Worm (Caenorhabditis elegans): Measurements from ENCODE around the gene Y54G2A.48.
"Not testable (repeated sequence)": the region's sequence is repeated elsewhere in the genome, so short reads cannot be mapped to it uniquely, and the experiment has no call there.

The Y54G2A.48 gene

ce11 chrIV:2798339-2798738 is 34.1 kb downstream of the Y54G2A.48 start, which contains the start of gene Y54G2A.52:
Gene Y54G2A.52, minus strand, starts transcription at chrIV:2798686.
- TF ChIP-seq lin-15B (tag; optimal IDR thresholded peaks at IDR 0.05) (no peak), fos-1 (tag; optimal IDR thresholded peaks at IDR 0.05) (no peak), pqm-1 (tag; optimal IDR thresholded peaks at IDR 0.05) (peak; percentile 74), R02D3.7 (tag; optimal IDR thresholded peaks at IDR 0.05) (no peak), elt-3 (tag; optimal IDR thresholded peaks at IDR 0.05) (no peak), ceh-9 (tag; optimal IDR thresholded peaks at IDR 0.05) (no peak), ztf-11 (tag; optimal IDR thresholded peaks at IDR 0.05) (no peak), skn-1 (tag; optimal IDR thresholded peaks at IDR 0.05) (peak; percentile 35), pha-4 (tag; optimal IDR thresholded peaks at IDR 0.05) (peak; percentile 84), jun-1 (tag; optimal IDR thresholded peaks at IDR 0.05) (no peak), egl-5 (tag; optimal IDR thresholded peaks at IDR 0.05) (no peak), elt-1 (tag; optimal IDR thresholded peaks at IDR 0.05) (no peak), elt-2 (tag; optimal IDR thresholded peaks at IDR 0.05) (peak; percentile 82), nhr-76 (tag; optimal IDR thresholded peaks at IDR 0.05) (no peak)

DNA sequence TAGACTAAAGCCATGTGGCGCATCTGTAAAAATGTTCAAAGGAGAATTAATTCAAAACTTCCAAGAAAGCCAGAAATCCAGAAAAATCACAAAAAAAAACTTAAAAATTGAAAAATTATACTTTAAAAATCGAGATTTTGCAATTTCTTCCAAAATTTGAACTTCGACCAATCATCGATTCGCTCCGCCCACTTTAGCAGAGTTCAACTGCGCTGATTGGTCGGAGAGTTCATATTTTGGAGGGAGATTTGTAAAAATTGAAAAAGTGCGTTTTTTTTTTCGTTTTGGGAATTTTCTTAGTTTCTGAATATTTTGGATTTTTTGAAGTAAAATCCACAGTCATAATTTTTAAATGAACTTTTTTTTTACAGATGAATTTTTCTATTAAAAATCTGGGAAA is 38.5 kb downstream of the Y54G2A.48 start:
- TF ChIP-seq nfya-1 (tag; optimal IDR thresholded peaks at IDR 0.05; ENCODE audit: insufficient read depth), result peak; percentile 88
- TF ChIP-seq skn-1 (tag; optimal IDR thresholded peaks at IDR 0.05), result no peak
- TF ChIP-seq nhr-76 (tag; optimal IDR thresholded peaks at IDR 0.05), result no peak
- TF ChIP-seq fos-1 (tag; optimal IDR thresholded peaks at IDR 0.05), result no peak
- TF ChIP-seq mml-1 (tag; optimal IDR thresholded peaks at IDR 0.05), result no peak
- TF ChIP-seq lsy-12 (tag; optimal IDR thresholded peaks at IDR 0.05), result no peak

- not testable (repeated sequence) for TF ChIP-seq mdl-1, egl-27, ceh-9 (tag; optimal IDR thresholded peaks at IDR 0.05)
Measured at ce11 chrIV:2788389-2788788, 44.1 kb downstream of the Y54G2A.48 start, which contains the start of gene atln-1. Gene atln-1, plus strand, starts transcription at chrIV:2788689.

DNA sequence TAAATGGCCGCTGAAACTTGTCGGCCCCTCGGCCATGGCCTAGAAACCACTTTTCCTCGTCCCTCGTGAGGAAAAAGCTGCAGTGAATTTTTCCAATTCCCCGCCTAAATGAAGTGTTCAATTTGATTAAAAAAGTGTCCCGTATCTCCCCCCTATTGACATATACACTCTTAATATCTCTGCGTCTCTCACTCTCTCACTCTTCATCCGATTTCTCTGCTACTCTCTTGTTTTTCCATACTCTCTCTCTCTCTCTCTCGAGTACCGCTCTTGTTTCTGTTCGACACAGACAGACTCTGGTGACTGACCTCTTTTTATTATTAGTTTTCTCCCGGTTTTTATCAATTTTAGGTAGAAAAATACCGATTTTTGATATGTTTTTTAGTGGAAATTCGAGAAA is 47.4 kb downstream of the Y54G2A.48 start:
- TF ChIP-seq ceh-28 (tag; optimal IDR thresholded peaks at IDR 0.05), result peak; percentile 6
- no peak for TF ChIP-seq elt-3 (tag; optimal IDR thresholded peaks at IDR 0.05)
- peak; percentile 45 for TF ChIP-seq nfya-1 (tag; optimal IDR thresholded peaks at IDR 0.05; ENCODE audit: insufficient read depth)
- peak; percentile 40 for TF ChIP-seq nhr-23 (tag; optimal IDR thresholded peaks at IDR 0.05)
- peak; percentile 25 for TF ChIP-seq elt-2 (tag; optimal IDR thresholded peaks at IDR 0.05)
- peak; percentile 40 for TF ChIP-seq lin-15B (tag; optimal IDR thresholded peaks at IDR 0.05)
- peak; percentile 82 for TF ChIP-seq pha-4 (tag; optimal IDR thresholded peaks at IDR 0.05)
- no peak for TF ChIP-seq nhr-77 (tag; optimal IDR thresholded peaks at IDR 0.05)
- no peak for TF ChIP-seq nhr-43 (tag; optimal IDR thresholded peaks at IDR 0.05; ENCODE audit: poor library complexity, severe bottlenecking)
- no peak for TF ChIP-seq nhr-11 (tag; optimal IDR thresholded peaks at IDR 0.05)

DNA sequence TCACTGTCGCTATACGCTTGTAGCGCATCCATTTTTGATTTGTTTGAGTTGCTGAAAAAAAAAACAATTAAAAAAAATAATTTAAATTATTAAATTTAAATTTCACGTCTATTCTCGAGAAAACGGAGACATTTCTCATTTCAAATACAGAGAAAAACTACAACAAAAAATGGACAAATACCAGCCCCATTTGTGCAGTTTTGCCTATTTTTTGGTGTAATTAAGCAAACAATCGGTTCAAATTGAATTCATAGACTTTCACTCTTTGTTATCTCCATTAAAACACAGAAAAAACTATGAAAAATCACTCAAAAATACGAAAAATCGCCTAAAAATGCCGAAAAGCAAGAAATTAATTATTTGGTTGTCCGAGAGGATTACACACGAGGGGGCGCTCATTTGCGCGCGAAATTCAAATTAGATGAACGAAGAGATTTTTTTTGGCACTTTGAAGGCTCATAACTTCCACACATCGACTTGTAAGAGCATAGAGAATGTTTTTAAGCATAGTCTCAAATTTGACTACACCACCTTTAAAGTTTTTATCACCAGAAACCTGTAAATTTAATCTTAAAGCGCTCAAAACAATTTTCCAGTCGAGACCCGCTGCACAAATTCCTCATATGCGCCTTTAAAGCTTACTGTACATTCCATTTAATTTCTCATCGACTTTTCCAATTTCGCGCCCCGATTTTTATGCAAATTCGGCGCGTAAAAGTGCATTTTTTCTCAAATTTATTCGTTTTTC is 49.5 kb downstream of the Y54G2A.48 start, which contains the start of gene Y54G2A.12:
Gene Y54G2A.12, minus strand, starts transcription at position 51 of the 748 bp plus-strand sequence.
- TF ChIP-seq ceh-82 (tag; optimal IDR thresholded peaks at IDR 0.05) (no peak), mdl-1 (tag; optimal IDR thresholded peaks at IDR 0.05) (no peak), unc-62 (GFP tag; optimal IDR thresholded peaks at IDR 0.05) (no peak), unc-39 (tag; optimal IDR thresholded peaks at IDR 0.05) (no peak), elt-3 (tag; optimal IDR thresholded peaks at IDR 0.05) (no peak), daf-12 (tag; optimal IDR thresholded peaks at IDR 0.05) (no peak)

Measured in whole organism, L3 larva.